Worm (Caenorhabditis elegans) whole organism, early embryonic: ENCODE measurements around the gene F38E9.6.

Experiments
- B0310.2 ChIP-seq: sonication (generic microtip); optimal IDR thresholded peaks from 2 replicates; lab custom pipeline; 2016; ENCODE audit warnings: mild to moderate bottlenecking, missing genetic modification characterization, missing compliant biosample characterization
- F13C5.2 ChIP-seq: sonication (generic microtip); optimal IDR thresholded peaks from 2 replicates; lab custom pipeline; 2017; ENCODE audit warnings: mild to moderate bottlenecking, missing genetic modification characterization, inconsistent platforms, missing compliant biosample characterization
- aly-1 ChIP-seq: sonication (generic microtip); optimal IDR thresholded peaks from 2 replicates; lab custom pipeline; 2016; ENCODE audit warnings: missing genetic modification characterization, missing compliant biosample characterization
- ama-1 ChIP-seq: fragments of 150-350 bp; optimal IDR thresholded peaks from 2 replicates; lab custom pipeline; 2014
- ceh-13 ChIP-seq: fragments of 200-800 bp; sonication (Bioruptor generic); optimal IDR thresholded peaks from 2 replicates; lab custom pipeline; 2018; ENCODE audit warnings: mild to moderate bottlenecking, missing genetic modification characterization, missing compliant biosample characterization
- ceh-36 ChIP-seq: sonication (generic microtip); optimal IDR thresholded peaks from 2 replicates; lab custom pipeline; 2016; ENCODE audit warnings: missing genetic modification characterization, inconsistent platforms, missing compliant biosample characterization
- ets-7 ChIP-seq: sonication (generic microtip); optimal IDR thresholded peaks from 2 replicates; lab custom pipeline; 2016; ENCODE audit warnings: missing genotype, missing genetic modification characterization, missing compliant biosample characterization
- flt-1 ChIP-seq: fragments of 200-800 bp; sonication (Bioruptor generic); IDR thresholded peaks from 2 replicates; pipeline ENCODE4 v1.3.6; 2022; ENCODE audit warnings: missing genetic modification characterization, missing compliant biosample characterization
- hmbx-1 ChIP-seq: sonication (generic microtip); optimal IDR thresholded peaks from 2 replicates; lab custom pipeline; 2016; ENCODE audit warnings: mild to moderate bottlenecking, missing genetic modification characterization, missing compliant biosample characterization
- hmg-4 ChIP-seq: fragments of 200-800 bp; sonication (Bioruptor generic); optimal IDR thresholded peaks from 2 replicates; lab custom pipeline; 2018; ENCODE audit warnings: mild to moderate bottlenecking, missing genetic modification characterization, missing compliant biosample characterization
- hnd-1 ChIP-seq: sonication (generic microtip); optimal IDR thresholded peaks from 2 replicates; lab custom pipeline; 2016; ENCODE audit warnings: missing genetic modification characterization, missing compliant biosample characterization
- pes-1 ChIP-seq: fragments of 200-800 bp; sonication (Bioruptor generic); IDR thresholded peaks from 2 replicates; pipeline ENCODE4 v1.3.6; 2022; ENCODE audit warnings: missing genetic modification reagents, missing genetic modification characterization, missing compliant biosample characterization
- scrt-1 ChIP-seq: fragments of 200-800 bp; sonication (Bioruptor generic); IDR thresholded peaks from 2 replicates; pipeline ENCODE4 v1.3.6; 2022; ENCODE audit warnings: missing genetic modification characterization, missing compliant biosample characterization
- sea-1 ChIP-seq: fragments of 200-800 bp; sonication (Bioruptor generic); conservative IDR thresholded peaks from 2 replicates; pipeline ENCODE4 v1.3.6; 2022; ENCODE audit warnings: missing genetic modification characterization, missing compliant biosample characterization
- tbx-11 ChIP-seq: fragments of 200-800 bp; sonication (Bioruptor generic); IDR thresholded peaks from 2 replicates; pipeline ENCODE4 v1.3.6; 2022; ENCODE audit warnings: missing genetic modification characterization, missing compliant biosample characterization
- tbx-37 ChIP-seq: fragments of 200-800 bp; sonication (Bioruptor generic); conservative IDR thresholded peaks from 2 replicates; pipeline ENCODE4 v1.3.6; 2022; ENCODE audit warnings: missing genetic modification reagents, missing genetic modification characterization, missing compliant biosample characterization
- tra-4 ChIP-seq: sonication (generic microtip); optimal IDR thresholded peaks from 2 replicates; lab custom pipeline; 2017; ENCODE audit warnings: missing genetic modification characterization, missing compliant biosample characterization

Gene F38E9.6

ce11 chrX:16432143-16432542, at the start of gene F38E9.6:
Gene F38E9.6, plus strand, starts transcription at chrX:16432443.
- TF ChIP-seq flt-1: no peak
- TF ChIP-seq sea-1: no peak

ce11 chrX:16383084-16383483, 49.2 kb upstream of the F38E9.6 start:
- TF ChIP-seq hmbx-1 (tag; lab: Kevin White, UChicago) (no peak), tbx-37 (GFP tag; lab: Robert Waterston, UW) (no peak), flt-1 (no peak), scrt-1 (GFP tag; lab: Robert Waterston, UW) (no peak), hmg-4 (GFP tag; lab: Kevin White, UChicago) (no peak), ceh-36 (tag; lab: Kevin White, UChicago) (no peak), tbx-11 (GFP tag; lab: Robert Waterston, UW) (no peak)

DNA sequence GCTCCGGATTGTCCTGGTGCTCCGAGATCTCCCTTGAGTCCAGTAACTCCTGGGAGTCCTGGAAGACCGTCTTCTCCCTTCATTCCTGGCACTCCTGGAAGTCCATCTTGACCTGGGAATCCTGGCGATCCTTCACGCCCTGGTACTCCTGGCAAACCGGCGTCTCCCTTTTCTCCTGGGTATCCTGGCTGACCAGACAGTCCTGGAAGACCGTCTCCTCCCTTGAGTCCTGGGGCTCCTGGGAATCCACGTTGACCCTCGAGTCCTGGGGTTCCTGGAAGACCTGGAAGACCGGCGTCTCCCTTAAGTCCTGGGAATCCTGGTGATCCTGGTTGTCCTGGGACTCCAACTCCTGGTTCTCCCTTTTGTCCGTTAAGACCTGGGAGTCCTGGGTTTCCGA, 48.2 kb upstream of the F38E9.6 start:
- TF ChIP-seq tbx-11 (GFP tag; lab: Robert Waterston, UW) (no peak), sea-1 (peak; percentile 63)

- TF ChIP-seq aly-1 (tag; lab: Kevin White, UChicago) (no peak), ets-7 (tag; lab: Kevin White, UChicago) (no peak), ceh-36 (tag; lab: Kevin White, UChicago) (no peak), tbx-37 (GFP tag; lab: Robert Waterston, UW) (no peak), ama-1 (no peak), pes-1 (GFP tag; lab: Robert Waterston, UW) (no peak), F13C5.2 (tag; lab: Kevin White, UChicago) (no peak), scrt-1 (GFP tag; lab: Robert Waterston, UW) (no peak), hmbx-1 (tag; lab: Kevin White, UChicago) (no peak), flt-1 (no peak)
These were observed 45.0 kb upstream of the F38E9.6 start for ce11 chrX:16387206-16387605.

- TF ChIP-seq scrt-1 (GFP tag; lab: Robert Waterston, UW) (no peak), tra-4 (tag; lab: Kevin White, UChicago) (no peak), hmbx-1 (tag; lab: Kevin White, UChicago) (no peak), ceh-13 (GFP tag; lab: Kevin White, UChicago) (no peak), tbx-37 (GFP tag; lab: Robert Waterston, UW) (no peak), ets-7 (tag; lab: Kevin White, UChicago) (no peak)
These were observed 44.4 kb upstream of the F38E9.6 start for ce11 chrX:16387690-16388361.

DNA sequence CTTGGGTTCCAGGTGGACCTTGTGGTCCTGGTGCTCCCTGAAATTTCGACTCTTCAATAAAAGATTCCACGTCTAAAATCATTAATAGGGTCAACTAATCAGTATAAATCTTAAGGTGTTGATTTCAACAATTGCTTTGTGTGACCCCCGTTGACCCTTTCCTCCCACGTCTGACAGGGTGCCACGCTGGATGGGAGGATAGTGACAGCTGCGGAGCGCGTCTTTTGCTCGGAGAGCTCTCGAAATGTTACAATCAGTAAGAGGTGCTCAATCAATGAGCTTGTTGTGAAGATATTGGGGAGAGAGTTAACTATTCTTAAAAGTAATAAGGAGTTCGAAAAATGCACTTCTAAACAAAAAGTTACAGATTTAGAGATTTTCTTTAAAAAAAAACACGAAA, 43.9 kb upstream of the F38E9.6 start:
- no peak for TF ChIP-seq flt-1
- TF ChIP-seq pes-1 (GFP tag; lab: Robert Waterston, UW): no peak
- TF ChIP-seq B0310.2 (tag; lab: Kevin White, UChicago): no peak
- TF ChIP-seq ama-1: no peak
- no peak for TF ChIP-seq tbx-11 (GFP tag; lab: Robert Waterston, UW)
- no peak for TF ChIP-seq F13C5.2 (tag; lab: Kevin White, UChicago)
- no peak for TF ChIP-seq hmbx-1 (tag; lab: Kevin White, UChicago)
- TF ChIP-seq ets-7 (tag; lab: Kevin White, UChicago): no peak
- TF ChIP-seq scrt-1 (GFP tag; lab: Robert Waterston, UW): no peak
- TF ChIP-seq tbx-37 (GFP tag; lab: Robert Waterston, UW): no peak
- TF ChIP-seq ceh-36 (tag; lab: Kevin White, UChicago): no peak
- no peak for TF ChIP-seq ceh-13 (GFP tag; lab: Kevin White, UChicago)
- TF ChIP-seq aly-1 (tag; lab: Kevin White, UChicago): no peak
- no peak for TF ChIP-seq tra-4 (tag; lab: Kevin White, UChicago)
- no peak for TF ChIP-seq hmg-4 (GFP tag; lab: Kevin White, UChicago)
- TF ChIP-seq sea-1: no peak
- TF ChIP-seq hnd-1 (tag; lab: Kevin White, UChicago): no peak

- TF ChIP-seq ceh-13 (GFP tag; lab: Kevin White, UChicago) (no peak), hmbx-1 (tag; lab: Kevin White, UChicago) (no peak), scrt-1 (GFP tag; lab: Robert Waterston, UW) (no peak), hmg-4 (GFP tag; lab: Kevin White, UChicago) (no peak), aly-1 (tag; lab: Kevin White, UChicago) (no peak), ama-1 (no peak), pes-1 (GFP tag; lab: Robert Waterston, UW) (no peak), tra-4 (tag; lab: Kevin White, UChicago) (no peak), tbx-37 (GFP tag; lab: Robert Waterston, UW) (no peak), B0310.2 (tag; lab: Kevin White, UChicago) (no peak), hnd-1 (tag; lab: Kevin White, UChicago) (no peak), ets-7 (tag; lab: Kevin White, UChicago) (no peak), flt-1 (no peak)
These were observed 43.0 kb upstream of the F38E9.6 start, which contains the start of gene let-2 for ce11 chrX:16389273-16389672. Gene let-2, minus strand, starts transcription at chrX:16389340.

DNA sequence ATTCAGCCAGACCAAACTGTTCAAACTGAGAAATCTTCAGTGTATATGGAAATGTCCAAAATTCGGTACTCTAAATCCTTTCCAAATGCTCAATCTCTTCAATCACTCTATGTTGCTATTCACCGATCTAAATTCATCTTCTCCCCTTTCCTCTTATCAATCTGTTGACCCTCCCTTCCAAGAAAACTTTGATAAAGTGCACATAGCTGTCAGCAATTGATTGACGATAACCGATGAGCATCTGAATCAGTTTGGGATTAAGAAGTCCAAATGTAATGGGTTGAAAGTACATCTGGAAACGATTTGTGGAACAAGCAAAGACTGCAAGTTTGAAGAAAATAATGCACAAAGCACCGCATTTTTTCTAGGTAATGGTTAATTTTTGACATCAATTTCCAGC, 42.3 kb upstream of the F38E9.6 start:
- TF ChIP-seq scrt-1 (GFP tag; lab: Robert Waterston, UW) (no peak), flt-1 (no peak), ama-1 (no peak), hmbx-1 (tag; lab: Kevin White, UChicago) (no peak), sea-1 (no peak), F13C5.2 (tag; lab: Kevin White, UChicago) (no peak)
